ENCODE assay signal across 2 fruit fly cellular contexts in the genomic region with DNA sequence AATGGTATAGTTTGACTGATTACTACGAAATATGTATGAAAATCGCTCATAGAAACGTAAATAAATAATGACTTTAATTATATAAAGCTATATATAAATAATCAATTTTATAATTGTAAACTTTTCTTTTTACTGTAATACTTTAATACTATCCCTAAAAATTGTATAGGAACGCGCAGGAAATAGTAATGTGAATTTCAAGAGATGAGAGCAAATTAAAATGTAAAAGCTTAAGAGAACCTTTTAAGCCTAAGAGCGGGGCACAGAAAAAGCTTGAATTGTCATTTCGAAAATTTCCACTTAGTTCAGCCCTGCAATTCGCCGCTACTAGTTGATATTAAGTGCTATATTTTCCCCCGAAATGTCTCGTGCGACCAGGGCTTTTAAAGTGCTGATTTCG.
A peak's percentile ranks its signal among the peaks of the same experiment; 100 is the strongest.
TF ChIP-seq lines count a peak whose summit lies in the region.

TSS of gene CG31673 (plus strand) at position 301 of the 400 bp plus-strand sequence.

- TF ChIP-seq CTCF in whole organism, embryonic (GFP tag; optimal IDR thresholded peaks at IDR 0.05; lab: Kevin White, UChicago), result no peak

TF ChIP-seq in whole organism, embryonic, 481 proteins besides CTCF, POLR2A, EP300 and RAD21:
- TF ChIP-seq salm (tag; optimal IDR thresholded peaks at IDR 0.05; lab: Kevin White, UChicago) (no peak), Trl (optimal IDR thresholded peaks at IDR 0.05; lab: Kevin White, UChicago) (peak; percentile 38 to 63), Trl (GFP tag; optimal IDR thresholded peaks at IDR 0.05; lab: Kevin White, UChicago) (no peak), ATbp (GFP tag; optimal IDR thresholded peaks at IDR 0.05; lab: Kevin White, UChicago) (no peak)

TF ChIP-seq in whole organism, wandering third instar larva, 38 proteins besides CTCF, POLR2A, EP300 and RAD21:
- TF ChIP-seq Dif (GFP tag; optimal IDR thresholded peaks at IDR 0.05; lab: Kevin White, UChicago; ENCODE audit: partially characterized antibody) (peak; percentile 1), GATAd (GFP tag; optimal IDR thresholded peaks at IDR 0.05; lab: Kevin White, UChicago) (no peak)
